Worm (Caenorhabditis elegans): ENCODE measurements around the gene acs-6.
"Not testable (repeated sequence)": the region's sequence is repeated elsewhere in the genome, so short reads cannot be mapped to it uniquely, and the experiment has no call there.

acs-6 gene

ce11 chrII:7075564-7076228, 13.9 kb downstream of the acs-6 start, which contains the start of gene T02G5.7:
T02G5.7 (plus strand) TSS chrII:7075614.
- TF ChIP-seq lin-32 (GFP tag; optimal IDR thresholded peaks at IDR 0.05) = no peak
- no peak for TF ChIP-seq nhr-237 (tag; optimal IDR thresholded peaks at IDR 0.05)
- no peak for TF ChIP-seq lin-13 (tag; optimal IDR thresholded peaks at IDR 0.05)
- TF ChIP-seq blmp-1 (tag; optimal IDR thresholded peaks at IDR 0.05) = no peak
- no peak for TF ChIP-seq snpc-4 (tag; optimal IDR thresholded peaks at IDR 0.05)
- no peak for TF ChIP-seq lsy-2 (tag; optimal IDR thresholded peaks at IDR 0.05)
- TF ChIP-seq ceh-43 (GFP tag; optimal IDR thresholded peaks at IDR 0.05) = no peak
- TF ChIP-seq sptf-1 (tag; optimal IDR thresholded peaks at IDR 0.05) = no peak
- TF ChIP-seq mab-5 (tag; optimal IDR thresholded peaks at IDR 0.05) = no peak
- TF ChIP-seq elt-1 (tag; optimal IDR thresholded peaks at IDR 0.05; ENCODE audit: borderline replicate concordance, insufficient read depth) = no peak

ce11 chrII:7084021-7084420, 22.2 kb downstream of the acs-6 start, which contains the start of the genes T02G5.14 and T02G5.15:
T02G5.14 (plus strand) TSS chrII:7084321.
T02G5.15 (plus strand) TSS chrII:7084321.
- TF ChIP-seq cnd-1 (tag; optimal IDR thresholded peaks at IDR 0.05); sptf-1 (tag; optimal IDR thresholded peaks at IDR 0.05); tbx-8 (GFP tag; optimal IDR thresholded peaks at IDR 0.05): not testable (repeated sequence)

ce11 chrII:7090085-7090484, 28.3 kb downstream of the acs-6 start:
- TF ChIP-seq ces-1 (GFP tag; optimal IDR thresholded peaks at IDR 0.05) = peak; percentile 9
- no peak for TF ChIP-seq bed-3 (GFP tag; optimal IDR thresholded peaks at IDR 0.05)
- no peak for TF ChIP-seq nhr-2 (tag; optimal IDR thresholded peaks at IDR 0.05)
- no peak for TF ChIP-seq nhr-76 (tag; optimal IDR thresholded peaks at IDR 0.05)

DNA sequence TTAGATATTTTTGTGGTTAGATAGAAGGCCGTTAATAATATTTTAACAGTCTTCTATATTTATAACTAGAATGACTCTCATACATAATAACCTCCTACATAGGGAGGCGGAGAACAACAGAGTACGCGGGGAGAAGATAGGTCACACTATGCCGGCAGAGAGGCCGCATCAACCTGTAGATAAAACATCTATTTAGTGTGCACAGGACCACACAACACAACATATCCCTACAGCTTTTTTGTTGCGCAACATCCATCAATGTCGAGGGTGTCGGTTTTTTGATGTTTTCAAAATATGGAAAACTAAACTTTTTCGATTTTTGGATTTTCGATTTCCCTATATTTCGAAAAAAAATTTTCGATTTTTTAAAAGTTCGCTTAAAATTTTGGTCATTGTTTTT, 29.0 kb downstream of the acs-6 start:
- TF ChIP-seq unc-39 (tag; optimal IDR thresholded peaks at IDR 0.05) (no peak), nhr-237 (tag; optimal IDR thresholded peaks at IDR 0.05) (no peak), lin-32 (GFP tag; optimal IDR thresholded peaks at IDR 0.05) (no peak), cnd-1 (tag; optimal IDR thresholded peaks at IDR 0.05) (peak; percentile 21), zip-8 (tag; optimal IDR thresholded peaks at IDR 0.05) (peak; percentile 93), nhr-2 (tag; optimal IDR thresholded peaks at IDR 0.05) (peak; percentile 78), mab-5 (tag; optimal IDR thresholded peaks at IDR 0.05) (no peak), ceh-39 (tag; optimal IDR thresholded peaks at IDR 0.05) (no peak)

DNA sequence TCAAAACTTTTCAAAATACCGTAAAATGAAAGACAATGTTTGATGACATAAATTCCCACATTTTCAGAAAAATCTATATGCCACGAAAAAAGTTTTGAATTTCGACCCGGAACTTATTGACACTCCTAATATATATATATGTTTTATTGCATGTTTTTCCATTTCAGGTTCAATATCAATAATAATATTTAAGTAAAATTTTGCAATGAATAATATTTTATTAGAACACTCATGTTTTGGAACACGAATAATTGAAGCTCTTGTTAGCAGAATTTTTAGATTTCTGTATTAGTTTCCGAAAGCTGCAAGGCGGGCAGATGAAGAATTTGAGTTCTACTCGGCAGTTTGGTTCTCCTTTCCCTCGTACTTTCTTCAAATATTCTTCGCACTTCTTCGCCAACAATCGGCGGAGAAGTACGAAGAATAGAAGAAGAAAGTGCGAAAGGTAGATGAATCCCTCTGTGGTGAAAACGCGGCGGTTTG, 31.6 kb downstream of the acs-6 start, which contains the start of gene T02G5.3:
Gene T02G5.3, plus strand, starts transcription at position 51 of the 483 bp plus-strand sequence.
- no peak for TF ChIP-seq nhr-76 (tag; optimal IDR thresholded peaks at IDR 0.05)
- TF ChIP-seq mls-2 (tag; optimal IDR thresholded peaks at IDR 0.05) = no peak
- no peak for TF ChIP-seq tbx-8 (GFP tag; optimal IDR thresholded peaks at IDR 0.05)
- TF ChIP-seq flh-1 (GFP tag; optimal IDR thresholded peaks at IDR 0.05) = no peak
- TF ChIP-seq unc-62 (GFP tag; optimal IDR thresholded peaks at IDR 0.05) = no peak
- TF ChIP-seq nhr-28 (tag; optimal IDR thresholded peaks at IDR 0.05) = no peak
- TF ChIP-seq sptf-1 (tag; optimal IDR thresholded peaks at IDR 0.05) = no peak
- no peak for TF ChIP-seq ham-2 (GFP tag; optimal IDR thresholded peaks at IDR 0.05)
- TF ChIP-seq M03D4.4 (tag; optimal IDR thresholded peaks at IDR 0.05) = no peak
- no peak for TF ChIP-seq nhr-2 (tag; optimal IDR thresholded peaks at IDR 0.05)
- no peak for TF ChIP-seq bed-3 (GFP tag; optimal IDR thresholded peaks at IDR 0.05)
- no peak for TF ChIP-seq pha-4 (tag; optimal IDR thresholded peaks at IDR 0.05)
- no peak for TF ChIP-seq lsy-2 (tag; optimal IDR thresholded peaks at IDR 0.05)
- TF ChIP-seq lin-32 (GFP tag; optimal IDR thresholded peaks at IDR 0.05) = no peak
- no peak for TF ChIP-seq hlh-1 (tag; optimal IDR thresholded peaks at IDR 0.05)
- no peak for TF ChIP-seq ces-1 (GFP tag; optimal IDR thresholded peaks at IDR 0.05)

DNA sequence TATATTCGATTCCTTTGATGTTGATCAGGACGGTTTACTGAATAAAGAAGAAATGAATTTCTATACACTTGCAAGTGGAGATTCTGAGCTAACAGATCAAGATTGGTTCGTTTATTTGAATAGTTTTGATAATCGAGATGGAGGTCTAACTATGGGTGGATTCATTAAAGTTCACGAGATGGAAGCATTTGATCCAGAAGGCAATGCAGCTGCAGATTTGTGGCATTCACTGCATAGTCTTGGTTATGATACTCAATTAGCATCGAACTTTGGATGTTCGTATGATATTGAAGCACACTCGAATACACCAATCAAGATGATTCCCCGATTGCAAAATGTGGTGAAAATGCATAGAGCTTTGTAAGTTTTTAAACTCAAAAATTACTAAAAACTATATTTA, 34.1 kb downstream of the acs-6 start:
- TF ChIP-seq lsy-2 (tag; optimal IDR thresholded peaks at IDR 0.05) (no peak), nhr-28 (tag; optimal IDR thresholded peaks at IDR 0.05) (no peak), pha-4 (tag; optimal IDR thresholded peaks at IDR 0.05) (no peak), M03D4.4 (tag; optimal IDR thresholded peaks at IDR 0.05) (no peak), ham-2 (GFP tag; optimal IDR thresholded peaks at IDR 0.05) (no peak), tbx-8 (GFP tag; optimal IDR thresholded peaks at IDR 0.05) (no peak), mls-2 (tag; optimal IDR thresholded peaks at IDR 0.05) (no peak), blmp-1 (tag; optimal IDR thresholded peaks at IDR 0.05) (no peak), ceh-43 (GFP tag; optimal IDR thresholded peaks at IDR 0.05) (no peak), lin-32 (GFP tag; optimal IDR thresholded peaks at IDR 0.05) (no peak), hlh-1 (tag; optimal IDR thresholded peaks at IDR 0.05) (no peak), sem-2 (GFP tag; optimal IDR thresholded peaks at IDR 0.05) (no peak), unc-120 (tag; optimal IDR thresholded peaks at IDR 0.05; ENCODE audit: poor library complexity, severe bottlenecking) (no peak), unc-62 (GFP tag; optimal IDR thresholded peaks at IDR 0.05) (no peak), snpc-4 (tag; optimal IDR thresholded peaks at IDR 0.05) (no peak), nhr-12 (tag; optimal IDR thresholded peaks at IDR 0.05) (no peak), ces-1 (GFP tag; optimal IDR thresholded peaks at IDR 0.05) (no peak)
